Fruit fly (Drosophila melanogaster) whole organism, prepupa: Measurements from ENCODE around the gene CG34043.

Experiments used
- Blimp-1 ChIP-seq: fragments of 200-800 bp; sonication (Bioruptor generic); optimal IDR thresholded peaks from 3 replicates; lab custom pipeline; 2017; ENCODE audit warnings: missing biosample characterization, missing genetic modification characterization, mild to moderate bottlenecking, moderate library complexity, missing genetic modification reagents
- CG10631 ChIP-seq: fragments of 200-800 bp; sonication (Bioruptor generic); optimal IDR thresholded peaks from 2 replicates; lab custom pipeline; 2016; ENCODE audit warnings: missing biosample characterization, missing genetic modification characterization
- CG11294 ChIP-seq: fragments of 200-800 bp; sonication (Bioruptor generic); IDR thresholded peaks from 2 replicates; pipeline ENCODE4 v1.3.6; 2022; ENCODE audit warnings: missing biosample characterization, missing genetic modification characterization
- CG11902 ChIP-seq: fragments of 200-800 bp; sonication (Bioruptor generic); optimal IDR thresholded peaks from 3 replicates; lab custom pipeline; 2016; ENCODE audit warnings: missing biosample characterization, missing genetic modification characterization
- CG1621 ChIP-seq: fragments of 200-800 bp; sonication (Bioruptor generic); optimal IDR thresholded peaks from 3 replicates; lab custom pipeline; 2018; ENCODE audit warnings: missing biosample characterization, mild to moderate bottlenecking, missing genetic modification characterization
- CG16779 ChIP-seq: fragments of 200-800 bp; sonication (Bioruptor generic); optimal IDR thresholded peaks from 3 replicates; lab custom pipeline; 2017; ENCODE audit warnings: missing biosample characterization, mild to moderate bottlenecking, missing genetic modification characterization
- CG4318 ChIP-seq: fragments of 200-800 bp; sonication (Bioruptor generic); optimal IDR thresholded peaks from 3 replicates; lab custom pipeline; 2017; ENCODE audit warnings: missing biosample characterization, mild to moderate bottlenecking, missing genetic modification characterization
- CG6276 ChIP-seq: fragments of 200-800 bp; sonication (Bioruptor generic); optimal IDR thresholded peaks from 2 replicates; lab custom pipeline; 2017; ENCODE audit warnings: missing biosample characterization, mild to moderate bottlenecking, missing genetic modification characterization
- CG6792 ChIP-seq: fragments of 200-800 bp; sonication (Bioruptor generic); optimal IDR thresholded peaks from 3 replicates; lab custom pipeline; 2016; ENCODE audit warnings: missing biosample characterization, missing genetic modification characterization
- CG6808 ChIP-seq: fragments of 200-800 bp; sonication (Bioruptor generic); optimal IDR thresholded peaks from 3 replicates; lab custom pipeline; 2017; ENCODE audit warnings: missing biosample characterization, missing genetic modification characterization, mild to moderate bottlenecking, moderate library complexity, missing genetic modification reagents
- CG6854 ChIP-seq: fragments of 200-800 bp; sonication (Bioruptor generic); optimal IDR thresholded peaks from 2 replicates; lab custom pipeline; 2017; ENCODE audit warnings: missing biosample characterization, mild to moderate bottlenecking, missing genetic modification characterization
- CG7368 ChIP-seq: fragments of 200-800 bp; sonication (Bioruptor generic); optimal IDR thresholded peaks from 3 replicates; lab custom pipeline; 2016; ENCODE audit warnings: missing biosample characterization, missing genetic modification characterization
- CG8119 ChIP-seq: fragments of 200-800 bp; sonication (Bioruptor generic); IDR thresholded peaks from 3 replicates; pipeline ENCODE4 v1.3.6; 2022; ENCODE audit warnings: missing biosample characterization, missing genetic modification characterization
- Eip75B ChIP-seq: fragments of 200-800 bp; sonication (Bioruptor generic); optimal IDR thresholded peaks from 3 replicates; lab custom pipeline; 2016; ENCODE audit warnings: missing biosample characterization, missing genetic modification characterization
- Eip78C ChIP-seq: fragments of 200-800 bp; sonication (Bioruptor generic); peaks from one replicate; lab custom pipeline; 2016; ENCODE audit warnings: missing biosample characterization, missing genetic modification characterization
- Eip93F ChIP-seq: fragments of 200-800 bp; sonication (Bioruptor generic); optimal IDR thresholded peaks from 2 replicates; lab custom pipeline; 2016; ENCODE audit warnings: missing biosample characterization, mild to moderate bottlenecking, missing genetic modification characterization
- Ets21C ChIP-seq: fragments of 200-800 bp; sonication (Bioruptor generic); optimal IDR thresholded peaks from 3 replicates; lab custom pipeline; 2016; ENCODE audit warnings: missing biosample characterization, missing genetic modification characterization
- Ets96B ChIP-seq: fragments of 200-800 bp; optimal IDR thresholded peaks from 2 replicates; lab custom pipeline; 2019; ENCODE audit warnings: missing biosample characterization, mild to moderate bottlenecking, missing genetic modification characterization, moderate library complexity
- Gug ChIP-seq: fragments of 200-800 bp; sonication (Bioruptor generic); IDR thresholded peaks from 2 replicates; pipeline ENCODE4 v1.3.6; 2022; ENCODE audit warnings: missing biosample characterization, missing genetic modification characterization
- Hr38 ChIP-seq: sonication (Bioruptor generic); optimal IDR thresholded peaks from 2 replicates; lab custom pipeline; 2016; ENCODE audit warnings: missing biosample characterization, missing genetic modification characterization
- Hr39 ChIP-seq: fragments of 200-800 bp; sonication (Bioruptor generic); optimal IDR thresholded peaks from 2 replicates; lab custom pipeline; 2016; ENCODE audit warnings: missing biosample characterization, missing genetic modification characterization
- Lpt ChIP-seq: fragments of 200-800 bp; sonication (Bioruptor generic); optimal IDR thresholded peaks from 3 replicates; lab custom pipeline; 2016; ENCODE audit warnings: missing biosample characterization, missing genetic modification characterization
- OdsH ChIP-seq: fragments of 200-800 bp; sonication (Bioruptor generic); optimal IDR thresholded peaks from 3 replicates; lab custom pipeline; 2016; ENCODE audit warnings: missing biosample characterization, missing genetic modification characterization
- Smox ChIP-seq: fragments of 200-800 bp; sonication (Bioruptor generic); optimal IDR thresholded peaks from 3 replicates; lab custom pipeline; 2016; ENCODE audit warnings: missing biosample characterization, missing genetic modification characterization
- Sox102F ChIP-seq: fragments of 200-800 bp; sonication (Bioruptor generic); optimal IDR thresholded peaks from 2 replicates; lab custom pipeline; 2016; ENCODE audit warnings: missing biosample characterization, mild to moderate bottlenecking, missing genetic modification characterization
- Sox14 ChIP-seq: fragments of 200-800 bp; sonication (Bioruptor generic); optimal IDR thresholded peaks from 3 replicates; lab custom pipeline; 2016; ENCODE audit warnings: missing biosample characterization, missing genetic modification characterization
- Sox15 ChIP-seq: fragments of 200-800 bp; sonication (Bioruptor generic); optimal IDR thresholded peaks from 3 replicates; lab custom pipeline; 2016; ENCODE audit warnings: missing biosample characterization, missing genetic modification characterization
- achi ChIP-seq: fragments of 200-800 bp; sonication (Bioruptor generic); optimal IDR thresholded peaks from 3 replicates; lab custom pipeline; 2016; ENCODE audit warnings: missing biosample characterization, missing genetic modification characterization
- acj6 ChIP-seq: fragments of 200-800 bp; sonication (Bioruptor generic); optimal IDR thresholded peaks from 3 replicates; lab custom pipeline; 2016; ENCODE audit warnings: missing biosample characterization, missing genetic modification characterization
- dac ChIP-seq: fragments of 200-800 bp; sonication (Bioruptor generic); optimal IDR thresholded peaks from 2 replicates; lab custom pipeline; 2017; ENCODE audit warnings: missing biosample characterization, mild to moderate bottlenecking, missing genetic modification characterization
- dsx ChIP-seq: fragments of 200-800 bp; optimal IDR thresholded peaks from 3 replicates; lab custom pipeline; 2019; ENCODE audit warnings: missing biosample characterization, mild to moderate bottlenecking, missing genetic modification characterization, moderate library complexity; ENCODE audit not compliant: poor library complexity, severe bottlenecking
- eg ChIP-seq: fragments of 200-800 bp; sonication (Bioruptor generic); IDR thresholded peaks from 3 replicates; pipeline ENCODE4 v1.3.6; 2022; ENCODE audit warnings: missing biosample characterization, missing genetic modification characterization
- esn ChIP-seq: fragments of 200-800 bp; sonication (Bioruptor generic); optimal IDR thresholded peaks from 2 replicates; lab custom pipeline; 2016; ENCODE audit warnings: missing biosample characterization, mild to moderate bottlenecking, missing genetic modification characterization, moderate library complexity
- fd59A ChIP-seq: fragments of 200-800 bp; sonication (Bioruptor generic); optimal IDR thresholded peaks from 2 replicates; lab custom pipeline; 2017; ENCODE audit warnings: missing biosample characterization, mild to moderate bottlenecking, missing genetic modification characterization, missing genetic modification reagents
- fd85E ChIP-seq: fragments of 200-800 bp; sonication (Bioruptor generic); optimal IDR thresholded peaks from 3 replicates; lab custom pipeline; 2016; ENCODE audit warnings: missing biosample characterization, missing genetic modification characterization
- fkh ChIP-seq: fragments of 200-800 bp; sonication (Bioruptor generic); optimal IDR thresholded peaks from 3 replicates; lab custom pipeline; 2017; ENCODE audit warnings: missing biosample characterization, mild to moderate bottlenecking, missing genetic modification characterization, moderate library complexity
- lz ChIP-seq: fragments of 200-800 bp; sonication (Bioruptor generic); optimal IDR thresholded peaks from 3 replicates; lab custom pipeline; 2016; ENCODE audit warnings: missing biosample characterization, missing genetic modification characterization
- net ChIP-seq: fragments of 200-800 bp; sonication (Bioruptor generic); optimal IDR thresholded peaks from 3 replicates; lab custom pipeline; 2016; ENCODE audit warnings: missing biosample characterization, missing genetic modification characterization
- pdm3 ChIP-seq: fragments of 200-800 bp; sonication (Bioruptor generic); optimal IDR thresholded peaks from 3 replicates; lab custom pipeline; 2016; ENCODE audit warnings: missing biosample characterization, missing genetic modification characterization
- spab ChIP-seq: fragments of 200-800 bp; sonication (Bioruptor generic); optimal IDR thresholded peaks from 2 replicates; lab custom pipeline; 2017; ENCODE audit warnings: missing biosample characterization, mild to moderate bottlenecking, missing genetic modification characterization, missing genetic modification reagents
- svp ChIP-seq: fragments of 200-800 bp; sonication (Bioruptor generic); peaks from one replicate; lab custom pipeline; 2016; ENCODE audit warnings: missing biosample characterization, missing genetic modification characterization
- topi ChIP-seq: fragments of 200-800 bp; sonication (Bioruptor generic); optimal IDR thresholded peaks from 3 replicates; lab custom pipeline; 2016; ENCODE audit warnings: missing biosample characterization, missing genetic modification characterization
- vri ChIP-seq: fragments of 200-800 bp; sonication (Bioruptor generic); optimal IDR thresholded peaks from 3 replicates; lab custom pipeline; 2016; ENCODE audit warnings: missing biosample characterization, mild to moderate bottlenecking, missing genetic modification characterization

CG34043 gene

dm6 chr2L:10232827-10233226 lies 47.8 kb downstream of the CG34043 start:
- no peak for TF ChIP-seq eg
- TF ChIP-seq dac, result no peak
- no peak for TF ChIP-seq Ets96B (tag; lab: Kevin White, UChicago)
- TF ChIP-seq Hr39 (GFP tag; lab: Kevin White, UChicago), result no peak
- TF ChIP-seq fd85E, result no peak
- TF ChIP-seq Sox14 (GFP tag; lab: Kevin White, UChicago), result no peak
- no peak for TF ChIP-seq lz (GFP tag; lab: Kevin White, UChicago)
- TF ChIP-seq svp, result no peak
- TF ChIP-seq fd59A, result no peak
- TF ChIP-seq esn (GFP tag; lab: Kevin White, UChicago), result no peak

- TF ChIP-seq Eip93F (GFP tag; lab: Kevin White, UChicago) (no peak), Lpt (no peak), CG10631 (GFP tag; lab: Kevin White, UChicago) (no peak), Hr39 (GFP tag; lab: Kevin White, UChicago) (no peak), CG6792 (GFP tag; lab: Kevin White, UChicago) (no peak), Sox14 (GFP tag; lab: Kevin White, UChicago) (no peak), Sox102F (no peak), CG11294 (GFP tag; lab: Robert Waterston, UW) (no peak), CG4318 (GFP tag; lab: Kevin White, UChicago) (no peak), fkh (GFP tag; lab: Kevin White, UChicago) (no peak), Ets21C (no peak), OdsH (no peak), Sox15 (GFP tag; lab: Kevin White, UChicago) (no peak), Hr38 (GFP tag; lab: Kevin White, UChicago) (no peak), topi (GFP tag; lab: Kevin White, UChicago) (no peak), net (GFP tag; lab: Kevin White, UChicago) (no peak), CG8119 (no peak), pdm3 (GFP tag; lab: Kevin White, UChicago) (no peak), fd85E (no peak), CG6854 (GFP tag; lab: Kevin White, UChicago) (no peak)
These were observed 48.4 kb downstream of the CG34043 start, which contains the start of gene eEF1delta for dm6 chr2L:10232152-10232816. eEF1delta (plus strand) TSS chr2L:10232507.

- TF ChIP-seq svp (no peak), OdsH (no peak), eg (no peak), spab (GFP tag; lab: Kevin White, UChicago) (no peak), Eip78C (no peak)
These were observed 49.2 kb downstream of the CG34043 start, which contains the start of gene ova for dm6 chr2L:10231510-10231909. ova (minus strand) TSS chr2L:10231692.

- TF ChIP-seq svp (no peak), CG16779 (tag; lab: Kevin White, UChicago) (no peak), Blimp-1 (GFP tag; lab: Kevin White, UChicago) (no peak), acj6 (GFP tag; lab: Kevin White, UChicago) (peak; percentile 43), CG10631 (GFP tag; lab: Kevin White, UChicago) (peak; percentile 52), Ets96B (tag; lab: Kevin White, UChicago) (peak; percentile 11), Smox (GFP tag; lab: Kevin White, UChicago) (no peak), CG6808 (GFP tag; lab: Kevin White, UChicago) (peak; percentile 14), dac (peak; percentile 24), vri (GFP tag; lab: Kevin White, UChicago) (peak; percentile 4), Lpt (peak; percentile 31), spab (GFP tag; lab: Kevin White, UChicago) (no peak), net (GFP tag; lab: Kevin White, UChicago) (no peak), fd59A (no peak), Gug (no peak), CG8119 (peak; percentile 51; the same call in 2 of the 3 replicates), CG1621 (tag; lab: Kevin White, UChicago) (no peak), CG6276 (GFP tag; lab: Kevin White, UChicago) (no peak), dsx (GFP tag; lab: Kevin White, UChicago) (peak; percentile 17), CG4318 (GFP tag; lab: Kevin White, UChicago) (no peak), lz (GFP tag; lab: Kevin White, UChicago) (no peak), CG7368 (GFP tag; lab: Kevin White, UChicago) (no peak), topi (GFP tag; lab: Kevin White, UChicago) (peak; percentile 61), achi (GFP tag; lab: Kevin White, UChicago) (peak; percentile 42), Eip75B (GFP tag; lab: Kevin White, UChicago) (peak; percentile 58), Eip93F (GFP tag; lab: Kevin White, UChicago) (no peak), Sox14 (GFP tag; lab: Kevin White, UChicago) (peak; percentile 61), CG11902 (GFP tag; lab: Kevin White, UChicago) (no peak), Eip78C (peak; percentile 84), Hr38 (GFP tag; lab: Kevin White, UChicago) (no peak), esn (GFP tag; lab: Kevin White, UChicago) (peak; percentile 55)
These were observed 49.6 kb downstream of the CG34043 start for dm6 chr2L:10231092-10231494.
